Worm (Caenorhabditis elegans) whole organism, L4 larva: ENCODE measurements around the gene col-78.
A peak's percentile ranks its signal among the peaks of the same experiment; 100 is the strongest.

Source experiments
- F26F4.8 ChIP-seq: fragments of 200-800 bp; sonication (Bioruptor generic); conservative IDR thresholded peaks from 2 replicates; pipeline ENCODE4 v1.3.6; 2022; ENCODE audit warnings: missing genetic modification characterization, missing compliant biosample characterization
- F44E2.7 ChIP-seq: fragments of 200-800 bp; sonication (Bioruptor generic); IDR thresholded peaks from 2 replicates; pipeline ENCODE4 v2.1.2; 2022; ENCODE audit warnings: missing genetic modification characterization, missing compliant biosample characterization
- Y5F2A.4 ChIP-seq: fragments of 200-800 bp; sonication (Bioruptor generic); optimal IDR thresholded peaks from 2 replicates; lab custom pipeline; 2018; ENCODE audit warnings: mild to moderate bottlenecking, missing genetic modification characterization, missing compliant biosample characterization
- Y75B8A.6 ChIP-seq: fragments of 200-800 bp; sonication (Bioruptor generic); IDR thresholded peaks from 2 replicates; pipeline ENCODE4 v1.3.6; 2022; ENCODE audit warnings: missing genetic modification reagents, missing genetic modification characterization, missing compliant biosample characterization
- aha-1 ChIP-seq: fragments of 150-350 bp; peaks from one replicate; lab custom pipeline; 2014; ENCODE audit warnings: missing biosample characterization, missing genetic modification characterization
- ceh-20 ChIP-seq: fragments of 200-800 bp; sonication (Bioruptor generic); IDR thresholded peaks from 2 replicates; pipeline ENCODE4 v1.3.6; 2022; ENCODE audit warnings: missing genetic modification reagents, missing genetic modification characterization, missing compliant biosample characterization
- ceh-82 ChIP-seq: sonication (generic microtip); optimal IDR thresholded peaks from 2 replicates; lab custom pipeline; 2017; ENCODE audit warnings: missing biosample characterization, missing genetic modification characterization
- ces-1 ChIP-seq: fragments of 150-350 bp; sonication (generic microtip); optimal IDR thresholded peaks from 4 replicates; lab custom pipeline; 2014; ENCODE audit warnings: missing biosample characterization, missing genetic modification reagents, missing genetic modification characterization
- ctbp-1 ChIP-seq: fragments of 200-800 bp; sonication (Bioruptor generic); IDR thresholded peaks from 2 replicates; pipeline ENCODE4 v1.3.6; 2022; ENCODE audit warnings: missing genetic modification reagents, missing genetic modification characterization, missing compliant biosample characterization
- daf-12 ChIP-seq: fragments of 150-350 bp; optimal IDR thresholded peaks from 2 replicates; lab custom pipeline; 2014; ENCODE audit warnings: missing biosample characterization, missing genetic modification reagents, missing genetic modification characterization
- daf-8 ChIP-seq: fragments of 200-800 bp; sonication (Bioruptor generic); IDR thresholded peaks from 2 replicates; pipeline ENCODE4 v1.3.6; 2022; ENCODE audit warnings: missing genetic modification characterization, missing compliant biosample characterization
- dmd-6 ChIP-seq: fragments of 200-800 bp; sonication (Bioruptor generic); IDR thresholded peaks from 2 replicates; pipeline ENCODE4 v1.3.6; 2022; ENCODE audit warnings: missing genetic modification reagents, missing genetic modification characterization, missing compliant biosample characterization
- egl-27 ChIP-seq: sonication (generic microtip); optimal IDR thresholded peaks from 3 replicates; lab custom pipeline; 2017; ENCODE audit warnings: missing biosample characterization, missing genetic modification reagents, missing genetic modification characterization
- hlh-11 ChIP-seq: fragments of 200-800 bp; sonication (Bioruptor generic); optimal IDR thresholded peaks from 2 replicates; lab custom pipeline; 2018; ENCODE audit warnings: mild to moderate bottlenecking, missing genetic modification characterization, missing compliant biosample characterization
- hmg-1.1 ChIP-seq: fragments of 200-800 bp; sonication (Bioruptor generic); IDR thresholded peaks from 2 replicates; pipeline ENCODE4 v1.3.6; 2022; ENCODE audit warnings: missing genetic modification reagents, missing genetic modification characterization, missing compliant biosample characterization
- jun-1 ChIP-seq: fragments of 150-350 bp; optimal IDR thresholded peaks from 2 replicates; lab custom pipeline; 2014; ENCODE audit warnings: missing biosample characterization, missing genetic modification reagents, missing genetic modification characterization
- lim-7 ChIP-seq: fragments of 200-800 bp; sonication (Bioruptor generic); IDR thresholded peaks from 2 replicates; pipeline ENCODE4 v1.3.6; 2022; ENCODE audit warnings: missing genetic modification characterization, missing compliant biosample characterization
- lin-1 ChIP-seq: fragments of 200-800 bp; sonication (Bioruptor generic); IDR thresholded peaks from 2 replicates; pipeline ENCODE4 v1.3.6; 2022; ENCODE audit warnings: missing genetic modification reagents, missing genetic modification characterization, missing compliant biosample characterization
- lsy-2 ChIP-seq, 2 experiments: fragments of 150-350 bp in 1 of 2; sonication (generic microtip) in 1 of 2; optimal IDR thresholded peaks; 2 replicates each; lab custom pipeline; 2014 to 2017; ENCODE audit warnings: missing biosample characterization in 2 of 2, missing genetic modification characterization in 2 of 2
- madf-5 ChIP-seq, 2 experiments: fragments of 200-800 bp; sonication (Bioruptor generic); IDR thresholded peaks; 2 replicates each; pipeline ENCODE4 v1.3.6; 2022; ENCODE audit warnings: missing compliant biosample characterization in 2 of 2, missing genetic modification characterization in 2 of 2
- madf-9 ChIP-seq: fragments of 200-800 bp; sonication (Bioruptor generic); conservative IDR thresholded peaks from 2 replicates; pipeline ENCODE4 v1.3.6; 2022; ENCODE audit warnings: missing genetic modification reagents, missing genetic modification characterization, missing compliant biosample characterization
- mep-1 ChIP-seq: fragments of 150-350 bp; sonication (generic microtip); optimal IDR thresholded peaks from 3 replicates; lab custom pipeline; 2014; ENCODE audit warnings: missing biosample characterization, missing genetic modification characterization
- mxl-3 ChIP-seq: fragments of 200-800 bp; sonication (Bioruptor generic); optimal IDR thresholded peaks from 2 replicates; lab custom pipeline; 2018; ENCODE audit warnings: mild to moderate bottlenecking, missing genetic modification characterization, missing compliant biosample characterization
- nhr-102 ChIP-seq: sonication (generic microtip); optimal IDR thresholded peaks from 2 replicates; lab custom pipeline; 2016; ENCODE audit warnings: mild to moderate bottlenecking, missing genetic modification characterization, moderate library complexity, missing compliant biosample characterization
- nhr-48 ChIP-seq: sonication (generic microtip); optimal IDR thresholded peaks from 2 replicates; lab custom pipeline; 2016; ENCODE audit warnings: mild to moderate bottlenecking, missing genetic modification characterization, missing compliant biosample characterization
- nhr-6 ChIP-seq: fragments of 150-350 bp; optimal IDR thresholded peaks from 2 replicates; lab custom pipeline; 2014; ENCODE audit warnings: missing biosample characterization, missing genetic modification characterization
- nhr-76 ChIP-seq: fragments of 150-350 bp; optimal IDR thresholded peaks from 2 replicates; lab custom pipeline; 2014; ENCODE audit warnings: missing biosample characterization, missing genetic modification characterization
- nhr-77 ChIP-seq: fragments of 150-350 bp; optimal IDR thresholded peaks from 2 replicates; lab custom pipeline; 2014; ENCODE audit warnings: missing biosample characterization, missing genetic modification characterization
- sdz-12 ChIP-seq: fragments of 200-800 bp; sonication (Bioruptor generic); optimal IDR thresholded peaks from 2 replicates; lab custom pipeline; 2018; ENCODE audit warnings: mild to moderate bottlenecking, missing genetic modification characterization, missing compliant biosample characterization
- snpc-4 ChIP-seq: fragments of 150-350 bp; optimal IDR thresholded peaks from 2 replicates; lab custom pipeline; 2014; ENCODE audit warnings: missing biosample characterization, missing genetic modification characterization
- tra-1 ChIP-seq: fragments of 200-800 bp; sonication (Bioruptor generic); IDR thresholded peaks from 2 replicates; pipeline ENCODE4 v1.3.6; 2022; ENCODE audit warnings: missing genetic modification reagents, missing genetic modification characterization, missing compliant biosample characterization
- unc-130 ChIP-seq: sonication (generic microtip); optimal IDR thresholded peaks from 2 replicates; lab custom pipeline; 2016; ENCODE audit warnings: missing genetic modification reagents, missing genetic modification characterization, missing compliant biosample characterization
- zag-1 ChIP-seq: fragments of 150-350 bp; optimal IDR thresholded peaks from 2 replicates; lab custom pipeline; 2014; ENCODE audit warnings: missing biosample characterization, missing genetic modification characterization

col-78 gene

DNA sequence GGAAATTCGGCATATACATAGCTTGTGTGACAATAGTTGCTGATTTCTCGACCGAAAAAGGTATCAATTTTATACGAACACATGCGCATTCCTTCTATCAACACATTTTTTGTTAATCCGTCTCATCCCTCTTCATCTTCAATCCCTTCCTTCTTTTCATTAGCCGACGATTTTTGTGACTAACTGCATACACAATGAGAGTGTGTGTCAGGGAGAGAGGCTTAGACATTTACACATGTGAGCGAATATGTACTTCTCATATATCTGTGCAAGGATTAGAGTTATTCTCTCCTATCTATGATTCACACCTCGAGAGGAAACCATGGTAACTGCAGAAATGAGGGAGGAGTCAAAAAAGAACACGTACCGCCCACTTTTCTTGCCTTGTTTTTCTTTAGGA, 22.0 kb upstream of the col-78 start:
- TF ChIP-seq nhr-48 (tag; lab: Kevin White, UChicago): no peak
- peak in 1 of 2 experiments; percentile 3 for TF ChIP-seq lsy-2 (tag; optimal IDR thresholded peaks at IDR 0.05; lab: Kevin White, UChicago)
- peak; percentile 11 for TF ChIP-seq mxl-3 (GFP tag; lab: Kevin White, UChicago)

DNA sequence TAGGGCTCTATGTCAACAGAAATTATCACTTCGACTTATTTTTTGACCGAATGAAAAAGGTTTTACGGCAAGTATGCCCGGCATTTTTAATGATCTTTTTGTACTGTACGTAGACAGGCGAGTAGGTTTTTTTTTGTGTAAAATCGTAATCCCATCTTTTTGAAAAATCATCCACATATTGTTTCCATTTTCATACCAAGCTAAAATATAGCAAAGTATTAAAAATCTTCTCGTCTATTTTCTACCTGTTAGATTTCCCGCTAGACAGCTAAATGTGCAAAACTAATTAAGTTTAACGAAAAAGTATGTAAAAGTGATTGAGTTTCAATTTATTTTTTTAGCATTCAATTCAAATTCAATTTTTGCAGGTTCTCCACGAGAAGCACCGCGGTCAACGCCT, 21.0 kb upstream of the col-78 start, which contains the start of gene C16D2.1:
TSS of gene C16D2.1 (plus strand) at position 301 of the 400 bp plus-strand sequence.
- TF ChIP-seq nhr-6 (tag; lab: Kevin White, UChicago) (no peak), hlh-11 (tag; lab: Kevin White, UChicago) (no peak), nhr-102 (tag; lab: Kevin White, UChicago) (no peak), jun-1 (peak; percentile 75)

DNA sequence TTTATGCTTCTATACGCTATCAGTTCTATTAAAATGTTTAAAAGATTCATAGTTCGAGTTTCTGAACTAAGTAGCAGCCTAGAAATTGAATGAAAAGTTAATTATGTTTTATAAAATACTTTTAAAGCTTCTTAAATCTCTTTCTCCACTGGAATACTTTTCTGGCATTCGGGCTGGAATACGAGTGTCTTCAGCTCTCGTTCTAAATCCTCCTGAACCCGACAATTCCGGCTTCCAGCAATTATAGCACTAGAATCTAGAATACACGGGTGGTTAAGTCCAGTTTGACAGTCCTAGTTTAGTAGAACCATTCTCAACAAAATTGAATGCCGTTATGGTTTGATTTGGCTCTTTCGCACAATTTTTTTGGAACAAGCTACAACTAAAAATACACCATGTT, 20.0 kb upstream of the col-78 start:
- TF ChIP-seq mep-1 (tag; lab: Kevin White, UChicago) (peak; percentile 48), jun-1 (peak; percentile 92), F26F4.8 (GFP tag; lab: Robert Waterston, UW) (no peak), Y5F2A.4 (GFP tag; lab: Kevin White, UChicago) (peak; percentile 18), daf-12 (tag; lab: Kevin White, UChicago) (no peak), nhr-77 (no peak)

DNA sequence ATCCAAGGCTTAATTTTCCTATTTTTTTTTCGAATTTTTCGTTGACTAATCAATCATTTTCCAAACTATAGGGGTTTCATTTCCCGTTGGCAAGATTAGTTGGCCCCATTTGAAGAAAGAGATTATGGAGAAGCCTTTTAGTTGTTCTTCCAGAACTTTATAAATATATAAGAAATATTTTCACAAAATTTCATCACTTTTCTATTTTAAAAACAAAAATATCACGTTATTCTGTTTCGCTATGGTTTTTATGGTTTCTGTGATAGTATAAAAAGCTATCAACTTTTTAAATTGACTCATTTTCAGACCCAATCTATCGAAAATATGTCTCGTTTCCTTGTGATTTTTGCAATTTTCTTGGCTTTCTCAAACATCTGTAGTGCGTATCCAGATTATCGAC, 16.5 kb upstream of the col-78 start, which contains the start of gene nlp-78:
TSS of gene nlp-78 (plus strand) at position 301 of the 400 bp plus-strand sequence.
- TF ChIP-seq nhr-76 (tag; lab: Kevin White, UChicago): no peak
- TF ChIP-seq lin-1 (GFP tag; lab: Robert Waterston, UW): no peak
- no peak for TF ChIP-seq madf-5 (GFP tag; IDR thresholded peaks at IDR 0.05; lab: Robert Waterston, UW)
- TF ChIP-seq hmg-1.1 (GFP tag; lab: Robert Waterston, UW): no peak
- TF ChIP-seq Y75B8A.6 (GFP tag; lab: Robert Waterston, UW): no peak
- TF ChIP-seq nhr-48 (tag; lab: Kevin White, UChicago): no peak
- no peak for TF ChIP-seq snpc-4 (tag; lab: Kevin White, UChicago)
- TF ChIP-seq ceh-20 (GFP tag; lab: Robert Waterston, UW): no peak
- TF ChIP-seq tra-1 (GFP tag; lab: Robert Waterston, UW): no peak
- no peak for TF ChIP-seq zag-1 (tag; lab: Kevin White, UChicago)
- TF ChIP-seq mxl-3 (GFP tag; lab: Kevin White, UChicago): no peak
- TF ChIP-seq unc-130 (GFP tag; lab: Kevin White, UChicago): no peak

DNA sequence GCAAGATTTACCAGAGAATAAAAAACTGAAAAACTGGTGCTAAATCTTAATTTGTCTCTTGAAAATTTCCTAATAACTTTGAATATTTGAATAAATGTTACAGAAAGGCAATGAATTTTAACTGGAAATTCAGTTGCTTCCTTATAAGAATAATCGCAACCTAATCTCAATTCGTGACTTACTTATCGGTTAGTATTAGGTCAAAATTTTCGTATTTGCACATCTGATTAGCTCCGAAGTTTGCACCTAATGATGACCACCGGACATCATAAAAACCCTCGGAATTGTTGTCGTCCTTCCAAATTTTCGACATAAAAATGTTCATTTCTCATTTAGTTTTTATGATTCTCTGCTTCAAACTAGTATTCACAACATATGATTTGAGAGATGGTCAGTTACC, 14.5 kb upstream of the col-78 start, which contains the start of gene C16D2.3:
TSS of gene C16D2.3 (plus strand) at position 301 of the 400 bp plus-strand sequence.
- TF ChIP-seq daf-8 (GFP tag; lab: Robert Waterston, UW) (no peak), snpc-4 (tag; lab: Kevin White, UChicago) (no peak), ctbp-1 (GFP tag; lab: Robert Waterston, UW) (no peak), jun-1 (no peak), tra-1 (GFP tag; lab: Robert Waterston, UW) (no peak), sdz-12 (GFP tag; lab: Kevin White, UChicago) (no peak), Y75B8A.6 (GFP tag; lab: Robert Waterston, UW) (no peak)

DNA sequence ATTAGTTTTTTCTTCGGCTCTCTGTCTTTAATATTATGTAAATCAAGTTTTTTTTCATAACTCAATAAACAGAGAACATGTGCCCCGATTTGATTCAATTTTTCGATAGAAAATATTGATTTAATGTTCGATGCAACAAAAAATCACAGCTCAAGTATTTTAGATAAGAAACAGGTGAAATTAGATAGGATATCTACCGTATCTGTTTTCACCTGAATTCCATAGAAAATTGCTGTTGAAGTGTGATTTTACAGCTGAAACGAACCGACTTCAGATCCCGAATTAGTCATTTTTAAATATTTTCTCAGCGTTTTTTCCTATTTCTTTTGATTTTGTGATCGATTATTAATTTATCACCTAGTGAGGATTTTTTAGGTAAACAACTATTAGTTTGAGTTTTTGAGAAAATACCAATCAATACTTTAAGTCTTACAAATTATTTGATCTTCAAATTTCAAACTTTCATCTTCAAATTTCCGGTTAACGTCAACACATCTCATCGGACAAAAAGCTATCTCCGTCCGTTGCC, 13.1 kb upstream of the col-78 start, which contains the start of gene Y9C2UA.1:
TSS of gene Y9C2UA.1 (plus strand) at position 479 of the 529 bp plus-strand sequence.
- TF ChIP-seq egl-27 (no peak), aha-1 (tag; lab: Kevin White, UChicago) (peak; percentile 42), F44E2.7 (GFP tag; lab: Robert Waterston, UW) (no peak), lim-7 (GFP tag; lab: Robert Waterston, UW) (no peak), ces-1 (GFP tag; lab: Kevin White, UChicago) (no peak), dmd-6 (no peak), madf-9 (no peak), ceh-82 (tag; lab: Kevin White, UChicago) (no peak)
